Worm (Caenorhabditis elegans): ENCODE measurements around the gene fbxa-13.

Gene fbxa-13

DNA sequence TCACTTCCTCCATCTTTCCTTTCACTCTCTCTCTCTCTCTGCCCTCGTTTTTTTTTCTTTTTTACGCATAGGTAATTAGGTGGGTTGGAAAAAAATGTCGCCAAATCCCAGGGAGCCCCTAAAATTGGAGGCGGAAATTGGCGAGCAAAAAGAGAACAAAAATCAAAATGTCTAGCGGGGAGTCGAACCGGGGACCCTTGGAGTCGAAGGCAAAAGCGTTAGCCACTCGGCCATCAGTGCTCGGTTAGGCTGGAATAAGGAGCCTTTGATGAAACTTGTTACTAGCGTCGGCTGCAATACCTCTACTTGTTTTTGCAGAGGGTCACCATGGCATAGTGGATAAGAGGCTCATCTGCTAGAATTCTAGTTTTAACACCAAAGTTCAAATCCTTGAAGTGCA lies 37.4 kb upstream of the fbxa-13 start (continued):
- TF ChIP-seq nhr-41 (GFP tag; IDR thresholded peaks at IDR 0.05) = no peak
- no peak for TF ChIP-seq T26A8.4 (GFP tag; IDR thresholded peaks at IDR 0.05)
- no peak for TF ChIP-seq snpc-1.2 (GFP tag; IDR thresholded peaks at IDR 0.05)
- TF ChIP-seq zip-11 (GFP tag; IDR thresholded peaks at IDR 0.05) = no peak
- TF ChIP-seq F49E8.2 (tag; optimal IDR thresholded peaks at IDR 0.05; ENCODE audit: borderline replicate concordance) = no peak
- no peak for TF ChIP-seq nhr-48 (tag; optimal IDR thresholded peaks at IDR 0.05)
- no peak for TF ChIP-seq zfp-2 (tag; optimal IDR thresholded peaks at IDR 0.05)
- no peak for TF ChIP-seq fos-1 (tag; optimal IDR thresholded peaks at IDR 0.05)
- TF ChIP-seq nhr-76 (tag; optimal IDR thresholded peaks at IDR 0.05) = no peak
- no peak for TF ChIP-seq lin-29 (GFP tag; IDR thresholded peaks at IDR 0.05)
- peak; percentile 34 for TF ChIP-seq mes-2 (tag; optimal IDR thresholded peaks at IDR 0.05; ENCODE audit: poor library complexity, severe bottlenecking)
- no peak for TF ChIP-seq tag-97 (GFP tag; IDR thresholded peaks at IDR 0.05)
- TF ChIP-seq ceh-28 (tag; optimal IDR thresholded peaks at IDR 0.05) = no peak
- TF ChIP-seq skn-1 (tag; optimal IDR thresholded peaks at IDR 0.05) = no peak
- no peak for TF ChIP-seq ztf-7 (tag; optimal IDR thresholded peaks at IDR 0.05)
- peak; percentile 33 for TF ChIP-seq set-16 (GFP tag; IDR thresholded peaks at IDR 0.05)
- TF ChIP-seq gei-8 (GFP tag; optimal IDR thresholded peaks at IDR 0.05) = no peak
- TF ChIP-seq lin-15B (tag; optimal IDR thresholded peaks at IDR 0.05) = no peak
- no peak for TF ChIP-seq madf-5 (GFP tag; IDR thresholded peaks at IDR 0.05)
- no peak for TF ChIP-seq dmd-9 (GFP tag; IDR thresholded peaks at IDR 0.05)
- peak; percentile 75 for TF ChIP-seq egl-43 (GFP tag; IDR thresholded peaks at IDR 0.05)
- TF ChIP-seq Y105C5A.15 (GFP tag; IDR thresholded peaks at IDR 0.05) = 0 out of 2 replicates have a peak, but pooled peaks have one; percentile 10
- TF ChIP-seq F26F4.8 (GFP tag; conservative IDR thresholded peaks at IDR 0.05) = no peak
- TF ChIP-seq nhr-11 (tag; optimal IDR thresholded peaks at IDR 0.05) = no peak
- no peak for TF ChIP-seq nhr-42 (GFP tag; IDR thresholded peaks at IDR 0.05)
- no peak for TF ChIP-seq ztf-11 (tag; optimal IDR thresholded peaks at IDR 0.05)
- TF ChIP-seq hlh-30 (tag; optimal IDR thresholded peaks at IDR 0.05; ENCODE audit: insufficient read depth) = no peak
- TF ChIP-seq ceh-82 (tag; optimal IDR thresholded peaks at IDR 0.05) = no peak
- no peak for TF ChIP-seq T20F7.1 (GFP tag; optimal IDR thresholded peaks at IDR 0.05)
- TF ChIP-seq jun-1 (tag; optimal IDR thresholded peaks at IDR 0.05) = no peak
- TF ChIP-seq nhr-25 (tag; optimal IDR thresholded peaks at IDR 0.05; ENCODE audit: borderline replicate concordance, insufficient read depth) = no peak
- TF ChIP-seq tra-1 (GFP tag; IDR thresholded peaks at IDR 0.05) = peak; percentile 16; the same call in 1 of the 2 replicates
- TF ChIP-seq hmg-1.1 (GFP tag; IDR thresholded peaks at IDR 0.05) = no peak
- no peak for TF ChIP-seq daf-16 (GFP tag; optimal IDR thresholded peaks at IDR 0.05)
- TF ChIP-seq daf-16 (tag; optimal IDR thresholded peaks at IDR 0.05) = peak; percentile 25
- TF ChIP-seq duxl-1 (tag; optimal IDR thresholded peaks at IDR 0.05; ENCODE audit: poor library complexity) = no peak
- TF ChIP-seq ceh-44 (GFP tag; IDR thresholded peaks at IDR 0.05) = no peak
- TF ChIP-seq zag-1 (tag; optimal IDR thresholded peaks at IDR 0.05) = no peak
- no peak for TF ChIP-seq pqm-1 (tag; optimal IDR thresholded peaks at IDR 0.05)
- no peak for TF ChIP-seq F37D6.2 (tag; optimal IDR thresholded peaks at IDR 0.05)
- no peak for TF ChIP-seq dmd-6 (GFP tag; IDR thresholded peaks at IDR 0.05)
- TF ChIP-seq lin-38 (GFP tag; IDR thresholded peaks at IDR 0.05) = peak; percentile 45
- peak; percentile 29; the same call in 1 of the 2 replicates for TF ChIP-seq vab-7 (GFP tag; IDR thresholded peaks at IDR 0.05)
- TF ChIP-seq aly-2 (tag; optimal IDR thresholded peaks at IDR 0.05) = no peak
- TF ChIP-seq dpl-1 (GFP tag; optimal IDR thresholded peaks at IDR 0.05) = no peak
- 0 out of 2 replicates have a peak, but pooled peaks have one; percentile 11 for TF ChIP-seq F44E2.7 (GFP tag; IDR thresholded peaks at IDR 0.05)
- no peak for TF ChIP-seq ceh-32 (tag; optimal IDR thresholded peaks at IDR 0.05; ENCODE audit: poor library complexity)
- no peak for TF ChIP-seq Y5F2A.4 (GFP tag; optimal IDR thresholded peaks at IDR 0.05)
- no peak for TF ChIP-seq hif-1 (tag; optimal IDR thresholded peaks at IDR 0.05)
- TF ChIP-seq mdt-29 (GFP tag; IDR thresholded peaks at IDR 0.05) = no peak
- TF ChIP-seq daf-12 (tag; optimal IDR thresholded peaks at IDR 0.05) = no peak
- no peak for TF ChIP-seq lin-1 (GFP tag; IDR thresholded peaks at IDR 0.05)

Data from whole organism, L4 larva.